Worm (Caenorhabditis elegans) whole organism, L4/young adult: ENCODE results near the gene Y113G7A.16.
A peak's percentile ranks its signal among the peaks of the same experiment; 100 is the strongest.

ENCODE experiments used
- W03F9.2 ChIP-seq: fragments of 150-350 bp; optimal IDR thresholded peaks from 2 replicates; lab custom pipeline; 2014; ENCODE audit warnings: missing biosample characterization, missing genetic modification characterization
- dao-5 ChIP-seq: sonication (generic microtip); optimal IDR thresholded peaks from 2 replicates; lab custom pipeline; 2016; ENCODE audit warnings: missing genotype, missing genetic modification characterization, moderate library complexity, missing compliant biosample characterization
- him-1 ChIP-seq: sonication (generic microtip); optimal IDR thresholded peaks from 2 replicates; lab custom pipeline; 2016; ENCODE audit warnings: missing genotype, missing genetic modification reagents, missing genetic modification characterization, missing compliant biosample characterization

The Y113G7A.16 gene

DNA sequence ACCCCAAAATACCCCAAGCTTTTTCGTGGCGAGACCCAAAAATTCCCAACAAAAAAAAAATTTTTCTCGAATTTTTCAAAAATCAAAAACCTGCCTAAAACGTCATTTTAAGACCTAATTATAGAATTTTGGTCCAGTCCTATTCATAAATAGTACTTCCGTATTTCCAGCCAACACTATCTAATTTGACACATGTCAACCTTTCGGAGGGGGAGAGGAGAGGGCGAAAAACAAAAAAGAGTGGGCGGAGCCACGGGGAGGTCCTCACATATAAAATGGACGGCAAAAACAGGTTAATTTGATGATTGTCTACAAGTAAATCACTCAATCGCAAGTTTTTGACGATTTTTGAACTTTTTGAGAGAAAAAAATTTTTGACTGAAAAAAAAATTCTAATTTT, at the start of gene Y113G7A.16:
Gene Y113G7A.16 (plus strand): TSS at position 301 of the 400 bp plus-strand sequence.
- TF ChIP-seq him-1 (tag; lab: Kevin White, UChicago), result no peak
- TF ChIP-seq W03F9.2 (tag; lab: Kevin White, UChicago), result no peak
- TF ChIP-seq dao-5 (tag; lab: Kevin White, UChicago), result no peak

DNA sequence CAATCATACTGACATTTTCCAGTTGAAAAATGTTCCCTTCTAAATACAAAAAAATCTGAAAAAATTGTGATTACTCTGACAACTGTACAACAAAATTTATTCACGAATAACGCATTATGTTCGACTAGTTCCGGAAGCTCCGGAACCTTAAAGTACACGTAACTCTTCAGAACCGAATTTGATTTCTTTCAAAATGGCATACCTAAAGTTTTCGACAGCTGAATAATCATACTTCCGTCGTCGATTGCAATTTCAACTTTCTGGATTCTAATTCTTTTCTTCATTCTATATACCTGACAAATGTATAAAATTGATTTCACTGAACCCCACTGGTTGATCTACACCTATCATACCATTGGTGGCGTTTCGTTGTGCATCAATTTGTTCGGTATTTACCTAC, 49.7 kb upstream of the Y113G7A.16 start, which contains the start of gene sri-67:
Gene sri-67 (plus strand): TSS at position 301 of the 400 bp plus-strand sequence.
- no peak for TF ChIP-seq W03F9.2 (tag; lab: Kevin White, UChicago)
- no peak for TF ChIP-seq dao-5 (tag; lab: Kevin White, UChicago)
- no peak for TF ChIP-seq him-1 (tag; lab: Kevin White, UChicago)

DNA sequence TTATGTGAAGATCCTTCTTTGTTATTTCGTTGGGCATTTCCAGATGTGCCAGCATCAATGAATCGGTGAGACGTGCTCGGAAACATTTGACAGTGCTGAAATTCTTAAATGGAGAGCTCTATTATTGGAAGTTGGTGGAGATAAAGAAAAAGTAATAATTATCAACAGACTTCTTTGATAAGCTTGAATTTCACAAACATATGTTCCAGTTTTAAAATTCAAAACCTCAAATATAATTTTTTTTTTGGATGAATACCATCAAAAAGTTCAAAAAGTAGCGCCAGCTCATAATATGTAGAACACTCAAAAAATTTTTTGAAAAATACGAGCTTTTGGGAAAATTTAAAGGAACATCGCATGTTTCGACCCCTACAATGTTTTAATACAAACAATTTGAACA, 43.3 kb upstream of the Y113G7A.16 start, which contains the start of gene Y60A3A.25:
Gene Y60A3A.25 (minus strand): TSS at position 101 of the 400 bp plus-strand sequence.
- TF ChIP-seq dao-5 (tag; lab: Kevin White, UChicago) (no peak), W03F9.2 (tag; lab: Kevin White, UChicago) (no peak)

- TF ChIP-seq dao-5 (tag; lab: Kevin White, UChicago), result no peak
- no peak for TF ChIP-seq W03F9.2 (tag; lab: Kevin White, UChicago)
- no peak for TF ChIP-seq him-1 (tag; lab: Kevin White, UChicago)
Observed at ce11 chrV:19994665-19995064, 42.7 kb upstream of the Y113G7A.16 start.

- no peak for TF ChIP-seq him-1 (tag; lab: Kevin White, UChicago)
- no peak for TF ChIP-seq dao-5 (tag; lab: Kevin White, UChicago)
- no peak for TF ChIP-seq W03F9.2 (tag; lab: Kevin White, UChicago)
Observed at ce11 chrV:19997481-19997880, 39.9 kb upstream of the Y113G7A.16 start.

- TF ChIP-seq W03F9.2 (tag; lab: Kevin White, UChicago) (no peak), him-1 (tag; lab: Kevin White, UChicago) (no peak), dao-5 (tag; lab: Kevin White, UChicago) (no peak)
Observed at ce11 chrV:19998203-19998836, 39.1 kb upstream of the Y113G7A.16 start.

DNA sequence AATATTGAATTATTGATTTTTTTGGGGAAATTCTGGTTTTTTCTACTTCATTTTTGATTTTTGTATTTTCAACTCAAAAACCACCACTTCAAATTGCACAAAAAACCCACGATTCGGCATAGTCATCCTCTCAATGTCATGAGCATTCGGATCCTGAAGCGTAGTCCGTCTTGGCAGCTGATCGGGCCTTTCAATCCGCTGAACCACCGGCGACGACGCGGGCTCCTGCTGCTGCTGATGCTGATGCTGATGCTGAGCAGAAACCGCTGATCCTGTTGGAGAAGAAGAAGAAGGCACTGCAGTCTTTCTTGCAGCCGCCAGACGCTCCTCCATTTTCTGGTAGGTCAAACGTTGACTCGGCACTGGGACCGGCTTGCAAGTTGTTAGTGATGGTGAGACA, 38.3 kb upstream of the Y113G7A.16 start:
- TF ChIP-seq W03F9.2 (tag; lab: Kevin White, UChicago) (no peak), dao-5 (tag; lab: Kevin White, UChicago) (no peak), him-1 (tag; lab: Kevin White, UChicago) (no peak)

DNA sequence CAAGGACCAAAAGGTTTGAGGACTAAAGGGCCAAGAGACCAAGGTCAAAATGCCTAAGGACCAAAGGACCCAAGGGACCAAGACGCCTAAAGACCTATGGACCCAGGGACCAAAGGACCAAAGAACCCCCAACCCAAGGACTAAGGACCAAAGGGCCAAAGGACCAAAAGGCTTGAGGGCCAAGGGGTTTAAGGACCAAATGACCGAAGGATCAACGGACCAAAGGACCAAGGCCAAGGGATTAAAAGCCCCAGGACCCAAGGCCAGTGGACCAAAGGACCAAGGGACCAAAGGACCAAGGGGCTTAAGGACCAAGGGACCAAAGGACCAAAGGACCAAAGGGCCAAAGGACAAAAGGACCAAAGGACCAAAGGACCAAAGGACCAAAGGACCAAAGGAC, 37.6 kb upstream of the Y113G7A.16 start:
- no peak for TF ChIP-seq him-1 (tag; lab: Kevin White, UChicago)
- TF ChIP-seq dao-5 (tag; lab: Kevin White, UChicago), result no peak
- no peak for TF ChIP-seq W03F9.2 (tag; lab: Kevin White, UChicago)

DNA sequence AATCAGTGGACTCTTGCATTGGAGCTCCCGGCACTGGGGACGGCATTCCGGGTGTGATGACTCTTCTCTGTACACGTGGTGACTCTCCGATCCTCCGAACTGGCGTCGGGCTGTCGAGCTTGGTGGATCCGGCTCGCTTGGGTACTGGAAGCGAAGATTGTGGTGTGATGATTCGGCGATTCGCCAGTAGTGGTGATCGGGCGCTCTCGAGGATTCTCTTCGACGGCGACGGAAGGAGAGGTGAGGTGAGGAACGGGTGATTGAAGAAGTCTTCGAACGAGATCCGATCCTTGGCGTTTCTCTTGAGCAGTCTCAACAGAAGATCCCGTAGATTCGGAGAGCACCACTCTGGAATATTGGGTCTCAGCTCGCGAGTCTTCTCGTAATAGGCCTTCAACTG, 36.7 kb upstream of the Y113G7A.16 start:
- TF ChIP-seq W03F9.2 (tag; lab: Kevin White, UChicago) (no peak), dao-5 (tag; lab: Kevin White, UChicago) (no peak), him-1 (tag; lab: Kevin White, UChicago) (no peak)

DNA sequence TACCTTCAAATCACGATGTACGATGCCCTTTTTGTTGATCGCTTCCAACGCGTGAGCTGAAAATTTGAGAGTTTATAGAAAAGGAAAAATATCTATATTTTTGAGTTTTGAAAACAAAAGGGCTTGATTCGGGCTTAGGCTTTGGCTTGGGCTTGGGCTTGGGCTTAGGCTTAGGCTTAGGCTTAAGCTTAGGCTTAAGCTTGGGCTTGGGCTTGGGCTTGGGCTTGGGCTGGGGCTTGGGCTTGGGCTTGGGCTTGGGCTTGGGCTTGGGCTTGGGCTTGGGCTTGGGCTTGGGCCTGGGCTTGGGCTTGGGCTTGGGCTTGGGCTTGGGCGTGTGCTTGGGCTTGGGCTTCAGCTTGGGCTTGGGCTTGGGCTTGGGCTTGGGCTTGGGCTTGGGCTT, 35.2 kb upstream of the Y113G7A.16 start:
- TF ChIP-seq W03F9.2 (tag; lab: Kevin White, UChicago) (no peak), him-1 (tag; lab: Kevin White, UChicago) (no peak), dao-5 (tag; lab: Kevin White, UChicago) (no peak)

- TF ChIP-seq dao-5 (tag; lab: Kevin White, UChicago) (no peak), him-1 (tag; lab: Kevin White, UChicago) (no peak), W03F9.2 (tag; lab: Kevin White, UChicago) (no peak)
Observed at ce11 chrV:20004385-20004784, 33.0 kb upstream of the Y113G7A.16 start, which contains the start of gene unc-51. unc-51 (minus strand) TSS chrV:20004485.

DNA sequence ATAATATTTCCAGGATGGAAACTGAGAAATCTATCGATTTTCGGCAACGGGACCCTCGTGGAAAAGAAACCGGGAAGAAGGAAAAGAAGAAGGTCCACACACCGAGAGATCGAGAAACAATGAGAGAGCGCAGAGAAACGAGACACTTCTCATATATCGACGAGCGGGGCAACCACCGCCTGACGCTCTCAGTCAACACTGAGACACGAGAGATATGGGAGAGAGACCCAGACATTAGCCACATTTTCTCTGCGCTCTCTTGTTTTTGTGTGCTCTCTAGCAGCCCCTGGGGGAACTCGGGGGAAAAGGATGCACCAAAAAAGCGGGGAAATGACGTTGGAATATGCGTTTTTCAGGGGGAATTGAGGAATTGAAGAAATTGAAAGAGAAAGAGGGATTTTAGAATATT, 31.7 kb upstream of the Y113G7A.16 start:
- TF ChIP-seq W03F9.2 (tag; lab: Kevin White, UChicago) (no peak), dao-5 (tag; lab: Kevin White, UChicago) (no peak), him-1 (tag; lab: Kevin White, UChicago) (peak; percentile 23)

- no peak for TF ChIP-seq dao-5 (tag; lab: Kevin White, UChicago)
- no peak for TF ChIP-seq W03F9.2 (tag; lab: Kevin White, UChicago)
- no peak for TF ChIP-seq him-1 (tag; lab: Kevin White, UChicago)
Observed at ce11 chrV:20007470-20007869, 29.9 kb upstream of the Y113G7A.16 start, which contains the start of gene Y60A3A.23. Y60A3A.23 (plus strand) TSS chrV:20007770.

DNA sequence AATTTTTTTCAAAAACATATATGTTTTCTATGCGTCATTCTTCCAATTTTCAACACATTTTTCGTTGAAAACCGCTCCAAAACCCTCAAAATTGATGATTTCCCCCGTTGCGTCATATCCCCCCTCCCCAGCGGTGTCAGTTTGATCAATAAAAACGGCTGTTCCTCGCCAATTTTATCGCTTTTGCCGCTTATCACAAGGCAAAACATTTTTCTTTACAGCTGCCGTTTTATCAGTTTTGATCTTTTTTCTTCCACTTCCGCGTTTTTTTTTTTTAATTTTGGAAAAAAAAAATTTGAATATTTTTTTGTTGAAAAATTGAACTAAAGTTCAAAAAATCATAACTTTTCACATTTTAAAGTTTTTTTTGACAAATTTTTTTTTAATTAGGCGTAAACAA, 26.2 kb upstream of the Y113G7A.16 start:
- TF ChIP-seq W03F9.2 (tag; lab: Kevin White, UChicago) (no peak), him-1 (tag; lab: Kevin White, UChicago) (no peak), dao-5 (tag; lab: Kevin White, UChicago) (no peak)
